Fruit fly (Drosophila melanogaster): Measurements from ENCODE around the gene CG14186.

DNA sequence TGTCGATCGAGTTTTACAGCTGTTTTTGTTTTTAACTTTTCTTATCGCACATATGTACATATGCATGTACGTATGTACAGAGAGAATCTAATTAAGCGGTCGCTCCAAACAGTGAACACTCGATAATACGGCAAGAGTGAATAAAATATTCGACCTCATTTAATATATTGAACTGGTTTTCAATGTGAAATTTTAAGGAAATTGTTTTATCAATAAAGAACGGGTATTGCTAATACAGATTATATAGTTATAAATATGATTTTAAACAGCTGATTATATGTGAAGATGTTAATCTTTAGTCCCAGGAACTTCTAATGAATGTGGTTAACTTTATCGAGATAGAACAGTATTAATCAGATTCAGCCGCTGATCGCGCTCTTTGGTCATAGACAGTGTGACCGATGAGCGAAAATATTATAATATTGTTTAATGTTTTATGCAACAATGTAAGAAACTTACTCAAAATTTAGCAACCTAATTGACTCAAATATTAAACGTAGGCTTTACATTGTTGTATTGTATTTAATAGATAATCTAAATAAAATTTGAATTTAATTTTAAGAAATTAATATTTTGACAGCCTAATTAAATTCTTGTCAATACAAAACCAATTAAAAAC, 37.1 kb upstream of the CG14186 start, which contains the start of gene CG7328:
- TF ChIP-seq pan (optimal IDR thresholded peaks at IDR 0.05): no peak
- TF ChIP-seq usp (GFP tag; optimal IDR thresholded peaks at IDR 0.05): no peak
- TF ChIP-seq Dll (optimal IDR thresholded peaks at IDR 0.05): no peak
- TF ChIP-seq EcR (GFP tag; optimal IDR thresholded peaks at IDR 0.05): no peak
